Fruit fly (Drosophila melanogaster) whole organism, embryonic: ENCODE measurements around the gene VhaAC45RP.

Source experiments
- Adf1 ChIP-seq: fragments of 200-800 bp; sonication (Bioruptor generic); IDR thresholded peaks from 2 replicates; pipeline ENCODE4 v1.3.6; 2022; ENCODE audit warnings: missing biosample characterization, missing genetic modification characterization
- B-H2 ChIP-seq: fragments of 200-800 bp; sonication (Bioruptor generic); optimal IDR thresholded peaks from 2 replicates; lab custom pipeline; 2018; ENCODE audit warnings: missing biosample characterization, mild to moderate bottlenecking, missing genetic modification characterization
- CG10366 ChIP-seq: fragments of 200-800 bp; sonication (Bioruptor generic); IDR thresholded peaks from 2 replicates; pipeline ENCODE4 v1.3.6; 2022; ENCODE audit warnings: missing biosample characterization, missing genetic modification characterization
- CG12071 ChIP-seq: fragments of 200-800 bp; sonication (Bioruptor generic); optimal IDR thresholded peaks from 3 replicates; lab custom pipeline; 2018; ENCODE audit warnings: missing biosample characterization, mild to moderate bottlenecking, missing genetic modification characterization
- CG12104 ChIP-seq: fragments of 200-800 bp; sonication (Bioruptor generic); optimal IDR thresholded peaks from 3 replicates; lab custom pipeline; 2016; ENCODE audit warnings: missing biosample characterization, missing genetic modification characterization
- CG1233 ChIP-seq: fragments of 200-800 bp; sonication (Bioruptor generic); optimal IDR thresholded peaks from 4 replicates; lab custom pipeline; 2018; ENCODE audit warnings: missing biosample characterization, mild to moderate bottlenecking, missing genetic modification characterization
- CG12942 ChIP-seq: fragments of 200-800 bp; sonication (Bioruptor generic); optimal IDR thresholded peaks from 3 replicates; lab custom pipeline; 2016; ENCODE audit warnings: missing biosample characterization, missing genetic modification characterization
- CG13287 ChIP-seq: fragments of 200-800 bp; sonication (Bioruptor generic); IDR thresholded peaks from 2 replicates; pipeline ENCODE4 v1.3.6; 2022; ENCODE audit warnings: missing biosample characterization, missing genetic modification characterization; ENCODE audit not compliant: partially characterized antibody
- CG13775 ChIP-seq: fragments of 200-800 bp; sonication (Bioruptor generic); optimal IDR thresholded peaks from 3 replicates; lab custom pipeline; 2017; ENCODE audit warnings: missing biosample characterization, mild to moderate bottlenecking, missing genetic modification characterization
- CG14050 ChIP-seq: fragments of 200-800 bp; sonication (Bioruptor generic); IDR thresholded peaks from 3 replicates; pipeline ENCODE4 v1.3.6; 2022; ENCODE audit warnings: missing biosample characterization, missing genetic modification characterization
- CG14667 ChIP-seq: fragments of 200-800 bp; sonication (Bioruptor generic); IDR thresholded peaks from 2 replicates; pipeline ENCODE4 v1.3.6; 2022; ENCODE audit warnings: missing biosample characterization, missing genetic modification characterization
- CG1529 ChIP-seq: fragments of 200-800 bp; sonication (Bioruptor generic); optimal IDR thresholded peaks from 3 replicates; lab custom pipeline; 2018; ENCODE audit warnings: missing biosample characterization, missing genetic modification characterization
- CG17802 ChIP-seq: fragments of 200-800 bp; sonication (Bioruptor generic); optimal IDR thresholded peaks from 2 replicates; lab custom pipeline; 2018; ENCODE audit warnings: missing biosample characterization, mild to moderate bottlenecking, missing genetic modification characterization, moderate library complexity
- CG18262 ChIP-seq: fragments of 200-800 bp; optimal IDR thresholded peaks from 3 replicates; lab custom pipeline; 2019; ENCODE audit warnings: missing biosample characterization, mild to moderate bottlenecking, missing genetic modification characterization, moderate library complexity
- CG18599 ChIP-seq: fragments of 200-800 bp; sonication (Bioruptor generic); optimal IDR thresholded peaks from 3 replicates; lab custom pipeline; 2017; ENCODE audit warnings: missing biosample characterization, missing genetic modification characterization, mild to moderate bottlenecking, moderate library complexity, missing genetic modification reagents
- CG2120 ChIP-seq: fragments of 200-800 bp; sonication (Bioruptor generic); optimal IDR thresholded peaks from 3 replicates; lab custom pipeline; 2016; ENCODE audit warnings: missing biosample characterization, missing genetic modification characterization
- CG31365 ChIP-seq: fragments of 200-800 bp; sonication (Bioruptor generic); optimal IDR thresholded peaks from 2 replicates; lab custom pipeline; 2018; ENCODE audit warnings: missing biosample characterization, mild to moderate bottlenecking, missing genetic modification characterization
- CG33213 ChIP-seq: fragments of 200-800 bp; sonication (Bioruptor generic); optimal IDR thresholded peaks from 3 replicates; lab custom pipeline; 2016; ENCODE audit warnings: missing biosample characterization, missing genetic modification characterization
- CG34376 ChIP-seq: fragments of 200-800 bp; sonication (Bioruptor generic); optimal IDR thresholded peaks from 2 replicates; lab custom pipeline; 2018; ENCODE audit warnings: missing biosample characterization, mild to moderate bottlenecking, missing genetic modification characterization
- CG34422 ChIP-seq: fragments of 200-800 bp; sonication (Bioruptor generic); IDR thresholded peaks from 3 replicates; pipeline ENCODE4 v1.3.6; 2022; ENCODE audit warnings: missing biosample characterization, missing genetic modification characterization
- CG3726 ChIP-seq: fragments of 200-800 bp; sonication (Bioruptor generic); IDR thresholded peaks from 3 replicates; pipeline ENCODE4, ENCODE4 v1.3.6; 2022; ENCODE audit warnings: missing biosample characterization, missing genetic modification characterization
- CG6813 ChIP-seq: fragments of 200-800 bp; sonication (Bioruptor generic); optimal IDR thresholded peaks from 2 replicates; lab custom pipeline; 2017; ENCODE audit warnings: missing biosample characterization, missing genetic modification characterization, mild to moderate bottlenecking, moderate library complexity, missing genetic modification reagents
- CG7745 ChIP-seq: fragments of 200-800 bp; sonication (Bioruptor generic); optimal IDR thresholded peaks from 2 replicates; lab custom pipeline; 2018; ENCODE audit warnings: missing biosample characterization, mild to moderate bottlenecking, missing genetic modification characterization, moderate library complexity
- CG7928 ChIP-seq: fragments of 200-800 bp; sonication (Bioruptor generic); optimal IDR thresholded peaks from 2 replicates; lab custom pipeline; 2017; ENCODE audit warnings: missing biosample characterization, mild to moderate bottlenecking, missing genetic modification characterization
- CG9215 ChIP-seq: fragments of 200-800 bp; sonication (Bioruptor generic); IDR thresholded peaks from 2 replicates; pipeline ENCODE4 v1.3.6; 2022; ENCODE audit warnings: missing biosample characterization, missing genetic modification characterization
- CG9797 ChIP-seq: fragments of 200-800 bp; sonication (Bioruptor generic); optimal IDR thresholded peaks from 3 replicates; lab custom pipeline; 2018; ENCODE audit warnings: missing biosample characterization, mild to moderate bottlenecking, missing genetic modification characterization
- CkIIα-i1 ChIP-seq: fragments of 200-800 bp; sonication (Bioruptor generic); IDR thresholded peaks from 2 replicates; pipeline ENCODE4 v1.3.6; 2022; ENCODE audit warnings: missing biosample characterization, missing genetic modification characterization
- CoRest ChIP-seq: fragments of 200-800 bp; sonication (Bioruptor generic); optimal IDR thresholded peaks from 3 replicates; lab custom pipeline; 2018; ENCODE audit warnings: missing biosample characterization, mild to moderate bottlenecking, missing genetic modification characterization, moderate library complexity
- CrebB ChIP-seq: fragments of 200-800 bp; sonication (Bioruptor generic); optimal IDR thresholded peaks from 3 replicates; lab custom pipeline; 2018; ENCODE audit warnings: missing biosample characterization, mild to moderate bottlenecking, missing genetic modification characterization
- ERR ChIP-seq: fragments of 200-800 bp; sonication (Bioruptor generic); optimal IDR thresholded peaks from 2 replicates; lab custom pipeline; 2016; ENCODE audit warnings: missing biosample characterization, missing genetic modification characterization
- Gsc ChIP-seq: fragments of 200-800 bp; sonication (Bioruptor generic); IDR thresholded peaks from 2 replicates; pipeline ENCODE4 v1.3.6; 2022; ENCODE audit warnings: missing biosample characterization, missing genetic modification characterization
- Hr39 ChIP-seq: fragments of >200 bp; optimal IDR thresholded peaks from 2 replicates; lab custom pipeline; 2017
- Nf-YB ChIP-seq: fragments of 200-800 bp; sonication (Bioruptor generic); optimal IDR thresholded peaks from 3 replicates; lab custom pipeline; 2019; ENCODE audit warnings: missing biosample characterization, mild to moderate bottlenecking, missing genetic modification characterization, moderate library complexity
- Nf-YC ChIP-seq: fragments of 200-800 bp; optimal IDR thresholded peaks from 3 replicates; lab custom pipeline; 2019; ENCODE audit warnings: missing biosample characterization, mild to moderate bottlenecking, missing genetic modification characterization, moderate library complexity
- Pdp1 ChIP-seq, 2 experiments: fragments of 200-800 bp; sonication (Bioruptor generic); optimal IDR thresholded peaks; 3 replicates each; lab custom pipeline; 2016; ENCODE audit warnings: missing biosample characterization in 2 of 2, missing genetic modification characterization in 2 of 2, mild to moderate bottlenecking in 1 of 2, moderate library complexity in 1 of 2
- Scr ChIP-seq: fragments of 200-800 bp; sonication (Bioruptor generic); IDR thresholded peaks from 2 replicates; pipeline ENCODE4 v1.3.6; 2022; ENCODE audit warnings: missing biosample characterization, missing genetic modification characterization; ENCODE audit not compliant: partially characterized antibody
- Tbp ChIP-seq: fragments of >200 bp; optimal IDR thresholded peaks from 2 replicates; lab custom pipeline; 2018; ENCODE audit warnings: missing biosample characterization, missing genetic modification characterization
- Trl ChIP-seq, 3 experiments: fragments of >200 bp in 2 of 3; fragments of 200-800 bp in 1 of 3; sonication (Bioruptor generic) in 1 of 3; optimal IDR thresholded peaks; 2 replicates in 1 of 3; 3 replicates in 2 of 3; lab custom pipeline; 2016 to 2017; ENCODE audit warnings: missing biosample characterization in 1 of 3, missing genetic modification characterization in 1 of 3
- Xrp1 ChIP-seq: fragments of 200-800 bp; sonication (Bioruptor generic); IDR thresholded peaks from 2 replicates; pipeline ENCODE4 v1.3.6; 2022; ENCODE audit warnings: missing biosample characterization, missing genetic modification characterization
- aop ChIP-seq: fragments of 200-800 bp; sonication (Bioruptor generic); IDR thresholded peaks from 2 replicates; pipeline ENCODE4 v1.3.6; 2022; ENCODE audit warnings: missing biosample characterization, missing genetic modification characterization
- br ChIP-seq: fragments of >200 bp; optimal IDR thresholded peaks from 2 replicates; lab custom pipeline; 2017
- btn ChIP-seq: fragments of 200-800 bp; sonication (Bioruptor generic); optimal IDR thresholded peaks from 2 replicates; lab custom pipeline; 2016; ENCODE audit warnings: missing biosample characterization, missing genetic modification characterization
- ftz-f1 ChIP-seq: fragments of 200-800 bp; sonication (Bioruptor generic); optimal IDR thresholded peaks from 2 replicates; lab custom pipeline; 2016; ENCODE audit warnings: missing biosample characterization, missing genetic modification characterization
- lilli ChIP-seq: fragments of 200-800 bp; sonication (Bioruptor generic); optimal IDR thresholded peaks from 3 replicates; lab custom pipeline; 2016; ENCODE audit warnings: missing biosample characterization, missing genetic modification characterization
- p53 ChIP-seq: fragments of 200-800 bp; sonication (Bioruptor generic); optimal IDR thresholded peaks from 2 replicates; lab custom pipeline; 2016; ENCODE audit warnings: missing biosample characterization, missing genetic modification characterization
- ro ChIP-seq: fragments of 200-800 bp; sonication (Bioruptor generic); IDR thresholded peaks from 2 replicates; pipeline ENCODE4 v1.3.6; 2022; ENCODE audit warnings: missing biosample characterization, missing genetic modification characterization
- shn ChIP-seq: fragments of 200-800 bp; sonication (Bioruptor generic); optimal IDR thresholded peaks from 3 replicates; lab custom pipeline; 2016; ENCODE audit warnings: missing biosample characterization, missing genetic modification characterization
- slou ChIP-seq: fragments of 200-800 bp; sonication (Bioruptor generic); optimal IDR thresholded peaks from 3 replicates; lab custom pipeline; 2016; ENCODE audit warnings: missing biosample characterization, missing genetic modification characterization
- sob ChIP-seq: fragments of 200-800 bp; sonication (Bioruptor generic); IDR thresholded peaks from 2 replicates; pipeline ENCODE4 v1.3.6; 2022; ENCODE audit warnings: missing biosample characterization, missing genetic modification characterization

VhaAC45RP gene

DNA sequence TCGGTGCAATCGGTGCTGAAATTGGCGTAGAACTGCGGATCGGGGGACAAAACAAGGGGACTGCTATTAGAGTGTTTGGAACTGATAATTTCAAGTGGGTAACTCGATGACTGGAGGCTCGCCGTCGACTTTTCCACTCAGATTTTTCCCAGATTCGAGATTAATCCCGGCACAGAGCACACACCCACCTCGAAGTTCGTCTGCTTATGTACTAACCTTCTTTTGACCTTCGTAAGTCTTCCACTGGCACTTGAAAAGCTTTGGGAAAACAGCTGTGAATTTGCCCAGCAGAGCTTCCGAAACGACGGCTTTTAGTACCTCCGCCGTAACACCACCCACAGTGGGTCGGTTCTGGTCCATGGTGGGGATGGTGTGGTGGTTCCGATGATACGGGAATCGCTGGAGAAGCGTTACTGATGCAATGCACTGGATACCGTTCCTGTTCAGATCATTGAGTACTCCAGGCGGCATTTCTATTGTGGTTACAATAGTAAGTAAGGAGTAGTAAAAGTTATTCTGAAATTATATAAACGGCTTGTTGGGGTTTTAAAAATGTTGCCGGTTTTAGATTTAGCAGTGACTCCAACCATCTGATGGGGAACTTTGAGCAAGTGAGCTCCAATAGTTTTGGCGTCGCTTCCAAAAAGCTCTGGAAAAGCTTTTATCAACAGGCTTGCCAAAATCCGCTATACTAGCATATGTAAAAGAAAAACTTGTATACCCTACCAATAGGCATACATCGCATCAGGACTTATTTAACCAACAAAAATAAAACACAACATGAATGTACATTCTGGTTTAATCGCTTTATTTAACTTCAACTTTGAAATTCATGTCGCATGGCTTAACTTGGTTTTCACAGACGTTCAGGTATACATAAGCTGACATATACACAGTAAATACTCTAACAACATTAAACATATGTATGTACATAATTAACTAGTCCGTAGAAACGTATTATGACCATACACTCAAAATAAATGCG is 31.9 kb downstream of the VhaAC45RP start, which contains the start of gene Tpi (continued):
- TF ChIP-seq CG3726 (no peak), Xrp1 (GFP tag; lab: Robert Waterston, UW) (no peak), Scr (GFP tag; lab: Robert Waterston, UW) (no peak), ftz-f1 (GFP tag; lab: Kevin White, UChicago) (peak; percentile 84), slou (no peak), Trl (optimal IDR thresholded peaks at IDR 0.05; lab: Kevin White, UChicago) (no peak), Trl (GFP tag; optimal IDR thresholded peaks at IDR 0.05; lab: Kevin White, UChicago) (no peak), CG1529 (GFP tag; lab: Kevin White, UChicago) (no peak), Tbp (GFP tag; lab: Kevin White, UChicago) (no peak), CG7928 (no peak), CG1233 (no peak), CG18599 (GFP tag; lab: Kevin White, UChicago) (peak; percentile 28), B-H2 (GFP tag; lab: Kevin White, UChicago) (no peak), CG13287 (GFP tag; lab: Robert Waterston, UW) (peak; percentile 22; the same call in 1 of the 2 replicates), CG34376 (peak; percentile 1), CG14050 (GFP tag; lab: Robert Waterston, UW) (no peak), shn (no peak), CG18262 (tag; lab: Kevin White, UChicago) (no peak), CG12942 (GFP tag; lab: Kevin White, UChicago) (no peak), lilli (GFP tag; lab: Kevin White, UChicago) (peak; percentile 66), CG2120 (GFP tag; lab: Kevin White, UChicago) (peak; percentile 81), CkIIα-i1 (GFP tag; lab: Robert Waterston, UW) (0 out of 2 replicates have a peak, but pooled peaks have one; percentile 8), CG9215 (GFP tag; lab: Robert Waterston, UW) (no peak), CG34422 (GFP tag; lab: Robert Waterston, UW) (no peak), Hr39 (no peak), CG12104 (no peak), ERR (GFP tag; lab: Kevin White, UChicago) (peak; percentile 100), CG14667 (GFP tag; lab: Robert Waterston, UW) (no peak), Adf1 (no peak), Nf-YB (GFP tag; lab: Kevin White, UChicago) (no peak), CG12071 (GFP tag; lab: Kevin White, UChicago) (peak; percentile 2), aop (GFP tag; lab: Robert Waterston, UW) (no peak), CoRest (peak; percentile 13), CG6813 (no peak), Nf-YC (no peak), CG13775 (GFP tag; lab: Kevin White, UChicago) (no peak), p53 (GFP tag; lab: Kevin White, UChicago) (no peak), CG10366 (no peak; the same call in 1 of the 2 replicates), Gsc (GFP tag; lab: Robert Waterston, UW) (no peak), btn (GFP tag; lab: Kevin White, UChicago) (no peak), br (no peak), CG33213 (GFP tag; lab: Kevin White, UChicago) (no peak), CG9797 (no peak), CG17802 (tag; lab: Kevin White, UChicago) (no peak), ro (GFP tag; lab: Robert Waterston, UW) (no peak), sob (GFP tag; lab: Robert Waterston, UW) (no peak), CG7745 (tag; lab: Kevin White, UChicago) (no peak), Pdp1 (GFP tag; optimal IDR thresholded peaks at IDR 0.05; lab: Kevin White, UChicago) (peak; percentile 22 to 93), CrebB (peak; percentile 31), CG31365 (no peak)
